Worm (Caenorhabditis elegans) whole organism, L4/young adult: Measurements from ENCODE around the gene F15E6.3.

ENCODE experiments used
- W03F9.2 ChIP-seq: fragments of 150-350 bp; optimal IDR thresholded peaks from 2 replicates; lab custom pipeline; 2014; ENCODE audit warnings: missing biosample characterization, missing genetic modification characterization
- dao-5 ChIP-seq: sonication (generic microtip); optimal IDR thresholded peaks from 2 replicates; lab custom pipeline; 2016; ENCODE audit warnings: missing genotype, missing genetic modification characterization, moderate library complexity, missing compliant biosample characterization
- him-1 ChIP-seq: sonication (generic microtip); optimal IDR thresholded peaks from 2 replicates; lab custom pipeline; 2016; ENCODE audit warnings: missing genotype, missing genetic modification reagents, missing genetic modification characterization, missing compliant biosample characterization

The F15E6.3 gene

DNA sequence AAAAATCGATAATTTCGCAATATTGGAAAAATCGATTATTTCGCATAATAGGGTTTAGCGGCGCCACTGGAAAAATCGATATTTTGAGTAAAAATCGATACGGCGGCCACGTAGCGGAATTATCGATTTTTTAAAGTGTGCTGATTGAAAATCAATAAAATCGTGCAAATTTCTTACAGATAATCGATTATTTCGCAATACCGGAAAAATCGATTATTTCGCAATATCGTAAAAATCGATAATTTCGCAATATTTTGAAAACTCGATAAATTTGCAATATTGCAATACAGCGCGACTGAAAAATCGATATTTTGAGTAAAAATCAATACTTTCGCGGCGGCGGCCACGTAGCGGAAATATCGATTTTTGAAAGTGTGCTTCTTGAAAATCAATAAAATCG, 22.9 kb downstream of the F15E6.3 start:
- TF ChIP-seq him-1 (no peak), W03F9.2 (tag; lab: Kevin White, UChicago) (no peak), dao-5 (tag; lab: Kevin White, UChicago) (no peak)

DNA sequence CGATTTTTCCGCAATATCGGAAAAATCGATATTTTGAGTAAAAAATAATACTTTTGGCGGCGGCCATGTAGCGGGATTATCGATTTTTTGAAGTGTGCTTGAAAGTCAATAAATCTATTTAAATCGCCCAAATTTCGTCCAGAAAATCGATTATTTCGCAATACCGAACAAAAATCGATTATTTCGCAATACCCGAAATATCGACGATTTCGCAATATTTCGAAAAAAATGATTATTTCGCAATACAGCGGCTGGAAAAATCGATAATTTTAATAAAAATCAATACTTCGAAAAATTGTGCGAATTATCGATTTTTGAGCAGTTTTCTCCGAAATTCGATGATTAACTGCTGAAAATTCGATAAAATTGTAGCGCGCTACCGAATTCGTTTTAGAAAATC, 23.4 kb downstream of the F15E6.3 start:
- no peak for TF ChIP-seq W03F9.2 (tag; lab: Kevin White, UChicago)

DNA sequence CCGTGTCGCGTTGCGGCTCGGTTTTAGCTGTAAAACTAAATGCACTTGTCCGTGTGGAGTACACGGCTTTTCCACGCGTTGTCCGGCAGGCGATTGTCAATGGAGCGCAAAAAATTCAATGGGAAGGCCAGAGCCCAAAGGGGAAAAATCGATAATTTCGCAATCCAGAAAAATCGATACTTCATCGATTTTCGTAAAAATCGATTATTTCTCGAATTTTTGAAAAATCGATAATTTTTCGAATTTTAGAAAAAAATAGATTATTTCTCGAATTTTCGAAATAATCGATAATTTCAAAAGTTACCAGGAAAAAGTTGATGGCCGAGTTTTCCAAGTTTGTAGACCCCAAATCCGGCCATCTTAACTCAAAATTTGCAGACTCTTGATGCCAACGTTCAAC, 24.8 kb downstream of the F15E6.3 start:
- TF ChIP-seq him-1 = no peak
- TF ChIP-seq W03F9.2 (tag; lab: Kevin White, UChicago) = no peak
- no peak for TF ChIP-seq dao-5 (tag; lab: Kevin White, UChicago)

DNA sequence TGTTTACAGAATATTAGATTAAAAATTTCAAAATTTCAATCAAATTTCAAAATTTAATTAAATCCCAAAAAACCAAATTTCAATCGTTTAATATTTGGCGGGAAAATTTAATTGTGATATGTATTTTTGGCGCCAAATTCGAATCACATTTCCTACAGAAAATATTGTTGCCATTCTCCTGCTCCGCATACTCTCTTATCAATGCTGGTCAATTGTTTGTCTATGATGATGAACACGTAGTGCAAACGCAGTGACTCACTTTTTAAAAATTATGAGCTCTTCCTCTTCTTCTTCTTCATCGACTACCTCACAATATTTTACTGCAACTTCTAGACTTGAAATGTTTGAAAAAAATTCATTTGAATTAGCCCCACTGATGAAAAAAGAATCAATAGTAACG, 31.8 kb downstream of the F15E6.3 start, which contains the start of gene trpl-2:
trpl-2 (plus strand) TSS at position 210 of the 400 bp plus-strand sequence.
- no peak for TF ChIP-seq him-1
- no peak for TF ChIP-seq W03F9.2 (tag; lab: Kevin White, UChicago)
- no peak for TF ChIP-seq dao-5 (tag; lab: Kevin White, UChicago)

DNA sequence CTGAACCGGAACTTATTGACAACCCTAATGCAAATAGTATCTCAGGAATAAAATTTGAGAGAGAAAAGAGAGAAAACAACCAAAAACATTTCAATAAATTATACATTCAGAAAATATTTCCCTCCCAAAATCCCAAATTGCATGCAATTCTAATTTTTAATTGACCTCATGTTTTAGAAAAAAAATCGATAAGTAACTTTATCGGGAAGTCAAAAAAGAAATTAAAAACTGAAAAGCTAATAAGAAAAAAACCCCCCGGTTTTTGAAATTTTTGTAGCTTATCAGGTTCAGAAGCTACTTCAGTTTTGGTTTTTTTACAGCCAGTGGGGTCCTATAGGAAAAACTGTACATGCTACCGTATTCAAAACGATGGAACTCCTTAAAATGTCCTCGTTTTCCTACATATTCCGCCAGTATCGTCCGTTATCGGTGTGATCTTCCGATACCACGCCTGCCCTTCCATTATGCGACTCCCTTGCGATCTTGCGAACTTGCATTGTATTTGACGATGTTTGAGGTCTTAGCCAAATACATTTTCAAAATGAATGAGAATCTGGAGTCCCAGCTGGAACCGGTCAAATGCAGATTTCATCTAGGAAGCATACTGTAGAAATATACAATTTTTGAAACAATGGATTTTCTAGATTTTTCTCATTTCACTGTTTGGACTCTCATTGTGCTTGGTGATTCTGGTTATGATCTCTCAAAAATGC, 41.6 kb downstream of the F15E6.3 start, which contains the start of the genes W03B1.3 and oac-51:
W03B1.3 (minus strand) TSS at position 101 of the 713 bp plus-strand sequence.
oac-51 (plus strand) TSS at position 663 of the 713 bp plus-strand sequence.
- TF ChIP-seq W03F9.2 (tag; lab: Kevin White, UChicago) = no peak
- no peak for TF ChIP-seq dao-5 (tag; lab: Kevin White, UChicago)
- no peak for TF ChIP-seq him-1

DNA sequence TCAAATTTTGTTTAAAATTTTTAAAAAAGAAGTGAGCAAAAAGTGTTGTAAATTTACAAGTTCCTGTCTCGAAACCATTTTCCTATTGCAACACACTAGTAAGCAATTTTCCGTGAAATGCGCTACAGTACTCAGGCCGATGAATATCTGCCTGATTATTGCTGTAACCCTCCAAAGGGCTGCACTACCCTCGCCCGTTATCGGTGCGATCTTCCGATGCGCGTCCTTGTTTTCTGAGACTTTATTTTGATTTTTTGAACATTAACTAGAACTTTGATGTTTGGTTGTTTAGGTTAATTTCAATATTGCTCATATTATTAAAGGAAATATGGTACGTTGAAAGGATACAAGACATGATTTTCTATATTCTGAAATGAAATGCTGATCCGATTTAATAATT, 43.5 kb downstream of the F15E6.3 start:
- TF ChIP-seq W03F9.2 (tag; lab: Kevin White, UChicago) (no peak), dao-5 (tag; lab: Kevin White, UChicago) (no peak)

DNA sequence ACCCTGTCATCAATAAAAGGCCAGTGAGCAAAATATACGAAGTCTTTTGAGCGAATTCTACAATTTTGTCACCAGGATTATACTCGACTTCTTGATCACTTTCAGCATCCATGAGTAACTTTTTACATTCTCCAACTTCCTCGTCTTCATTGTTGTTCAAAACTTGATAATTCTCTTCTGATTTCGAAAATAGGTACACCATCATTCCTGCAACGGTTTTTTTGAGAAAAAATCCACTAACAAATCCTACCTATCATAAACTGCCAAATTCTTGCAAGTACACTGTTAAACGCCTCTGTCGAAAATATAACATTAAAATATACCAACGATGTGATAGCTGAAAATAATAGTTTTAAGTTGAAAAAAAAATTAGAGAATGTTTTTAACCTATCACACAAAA, 50.1 kb downstream of the F15E6.3 start:
- TF ChIP-seq W03F9.2 (tag; lab: Kevin White, UChicago) = no peak
- no peak for TF ChIP-seq dao-5 (tag; lab: Kevin White, UChicago)
